Fruit fly (Drosophila melanogaster) whole organism, embryonic: ENCODE results near the gene CG13842.

Experiments
- CG10462 ChIP-seq: fragments of 200-800 bp; sonication (Bioruptor generic); optimal IDR thresholded peaks from 2 replicates; lab custom pipeline; 2016; ENCODE audit warnings: missing biosample characterization, missing genetic modification characterization
- CG11504 ChIP-seq: fragments of 200-800 bp; sonication (Bioruptor generic); optimal IDR thresholded peaks from 3 replicates; lab custom pipeline; 2019; ENCODE audit warnings: missing biosample characterization, mild to moderate bottlenecking, missing genetic modification characterization, moderate library complexity
- CG12155 ChIP-seq: fragments of 200-800 bp; sonication (Bioruptor generic); optimal IDR thresholded peaks from 3 replicates; lab custom pipeline; 2016; ENCODE audit warnings: missing biosample characterization, missing genetic modification characterization
- CG12769 ChIP-seq: fragments of 200-800 bp; sonication (Bioruptor generic); optimal IDR thresholded peaks from 2 replicates; lab custom pipeline; 2019; ENCODE audit warnings: missing biosample characterization, mild to moderate bottlenecking, missing genetic modification characterization, moderate library complexity
- CG14441 ChIP-seq: fragments of 200-800 bp; sonication (Bioruptor generic); IDR thresholded peaks from 2 replicates; pipeline ENCODE4 v1.3.6; 2022; ENCODE audit warnings: missing biosample characterization, missing genetic modification characterization
- CG14710 ChIP-seq: fragments of 200-800 bp; sonication (Bioruptor generic); optimal IDR thresholded peaks from 3 replicates; lab custom pipeline; 2019; ENCODE audit warnings: missing biosample characterization, mild to moderate bottlenecking, missing genetic modification characterization, moderate library complexity
- CG14860 ChIP-seq: fragments of 200-800 bp; sonication (Bioruptor generic); IDR thresholded peaks from 3 replicates; pipeline ENCODE4 v1.3.6; 2022; ENCODE audit warnings: missing biosample characterization, missing genetic modification characterization; ENCODE audit not compliant: partially characterized antibody
- CG17361 ChIP-seq: fragments of 200-800 bp; sonication (Bioruptor generic); IDR thresholded peaks from 3 replicates; pipeline ENCODE4 v1.3.6; 2022; ENCODE audit warnings: missing biosample characterization, missing genetic modification characterization
- CG2875 ChIP-seq: fragments of 200-800 bp; sonication (Bioruptor generic); optimal IDR thresholded peaks from 2 replicates; lab custom pipeline; 2017; ENCODE audit warnings: missing biosample characterization, mild to moderate bottlenecking, missing genetic modification characterization, missing genetic modification reagents
- CG30403 ChIP-seq: fragments of 200-800 bp; sonication (Bioruptor generic); optimal IDR thresholded peaks from 3 replicates; lab custom pipeline; 2016; ENCODE audit warnings: missing biosample characterization, missing genetic modification characterization
- CG31224 ChIP-seq: fragments of 200-800 bp; sonication (Bioruptor generic); IDR thresholded peaks from 2 replicates; pipeline ENCODE4 v1.3.6; 2022; ENCODE audit warnings: missing biosample characterization, missing genetic modification characterization
- CG3163 ChIP-seq: fragments of 200-800 bp; sonication (Bioruptor generic); optimal IDR thresholded peaks from 3 replicates; lab custom pipeline; 2016; ENCODE audit warnings: missing biosample characterization, missing genetic modification characterization
- CG6254 ChIP-seq: fragments of 200-800 bp; sonication (Bioruptor generic); optimal IDR thresholded peaks from 3 replicates; lab custom pipeline; 2017; ENCODE audit warnings: mild to moderate bottlenecking, missing biosample characterization, missing genetic modification reagents, missing genetic modification characterization
- CG6765 ChIP-seq: fragments of 200-800 bp; sonication (Bioruptor generic); optimal IDR thresholded peaks from 3 replicates; lab custom pipeline; 2017; ENCODE audit warnings: missing biosample characterization, mild to moderate bottlenecking, missing genetic modification characterization
- CG6791 ChIP-seq: fragments of 200-800 bp; sonication (Bioruptor generic); IDR thresholded peaks from 3 replicates; pipeline ENCODE4 v1.3.6; 2022; ENCODE audit warnings: missing biosample characterization, missing genetic modification characterization; ENCODE audit not compliant: partially characterized antibody
- CG7372 ChIP-seq: fragments of 200-800 bp; sonication (Bioruptor generic); IDR thresholded peaks from 2 replicates; pipeline ENCODE4 v1.3.6; 2022; ENCODE audit warnings: missing biosample characterization, missing genetic modification characterization
- CkIIα-i1 ChIP-seq: fragments of 200-800 bp; sonication (Bioruptor generic); IDR thresholded peaks from 2 replicates; pipeline ENCODE4 v1.3.6; 2022; ENCODE audit warnings: missing biosample characterization, missing genetic modification characterization
- D19B ChIP-seq: fragments of 200-800 bp; sonication (Bioruptor generic); optimal IDR thresholded peaks from 2 replicates; lab custom pipeline; 2017; ENCODE audit warnings: missing biosample characterization, mild to moderate bottlenecking, missing genetic modification characterization
- ERR ChIP-seq: fragments of 200-800 bp; sonication (Bioruptor generic); optimal IDR thresholded peaks from 2 replicates; lab custom pipeline; 2016; ENCODE audit warnings: missing biosample characterization, missing genetic modification characterization
- Eip74EF ChIP-seq, 2 experiments: fragments of 200-800 bp in 1 of 2; fragments of >200 bp in 1 of 2; sonication (Bioruptor generic) in 1 of 2; optimal IDR thresholded peaks; 2 replicates each; lab custom pipeline; 2017 to 2019; ENCODE audit warnings: missing biosample characterization in 2 of 2, missing genetic modification characterization in 2 of 2, mild to moderate bottlenecking in 1 of 2, moderate library complexity in 1 of 2
- Fer3 ChIP-seq: fragments of 200-800 bp; sonication (Bioruptor generic); optimal IDR thresholded peaks from 2 replicates; lab custom pipeline; 2018; ENCODE audit warnings: missing biosample characterization, mild to moderate bottlenecking, missing genetic modification characterization, moderate library complexity
- H15 ChIP-seq: fragments of 200-800 bp; sonication (Bioruptor generic); IDR thresholded peaks from 3 replicates; pipeline ENCODE4 v1.3.6; 2022; ENCODE audit warnings: missing biosample characterization, missing genetic modification characterization
- HLH54F ChIP-seq: fragments of 200-800 bp; sonication (Bioruptor generic); optimal IDR thresholded peaks from 3 replicates; lab custom pipeline; 2016; ENCODE audit warnings: missing biosample characterization, missing genetic modification characterization
- Jarid2 ChIP-seq: fragments of 200-800 bp; sonication (Bioruptor generic); optimal IDR thresholded peaks from 3 replicates; lab custom pipeline; 2017; ENCODE audit warnings: mild to moderate bottlenecking, missing biosample characterization, missing genetic modification reagents, missing genetic modification characterization
- Lhr ChIP-seq: fragments of 200-800 bp; sonication (Bioruptor generic); optimal IDR thresholded peaks from 3 replicates; lab custom pipeline; 2017; ENCODE audit warnings: mild to moderate bottlenecking, missing biosample characterization, missing genetic modification reagents, missing genetic modification characterization
- MESR4 ChIP-seq: fragments of 200-800 bp; sonication (Bioruptor generic); optimal IDR thresholded peaks from 2 replicates; lab custom pipeline; 2018; ENCODE audit warnings: missing biosample characterization, mild to moderate bottlenecking, missing genetic modification characterization, moderate library complexity
- Max ChIP-seq: fragments of 200-800 bp; sonication (Bioruptor generic); optimal IDR thresholded peaks from 2 replicates; lab custom pipeline; 2016; ENCODE audit warnings: missing biosample characterization, mild to moderate bottlenecking, missing genetic modification characterization
- NFAT ChIP-seq: fragments of 200-800 bp; sonication (Bioruptor generic); IDR thresholded peaks from 2 replicates; pipeline ENCODE4 v1.3.6; 2022; ENCODE audit warnings: missing biosample characterization, missing genetic modification characterization
- Oaz ChIP-seq: fragments of 200-800 bp; sonication (Bioruptor generic); IDR thresholded peaks from 2 replicates; pipeline ENCODE4 v1.3.6; 2022; ENCODE audit warnings: missing biosample characterization, missing genetic modification characterization
- PHDP ChIP-seq: fragments of 200-800 bp; sonication (Bioruptor generic); optimal IDR thresholded peaks from 3 replicates; lab custom pipeline; 2018; ENCODE audit warnings: missing biosample characterization, mild to moderate bottlenecking, missing genetic modification characterization, moderate library complexity
- Tbp ChIP-seq: fragments of >200 bp; optimal IDR thresholded peaks from 2 replicates; lab custom pipeline; 2018; ENCODE audit warnings: missing biosample characterization, missing genetic modification characterization
- Usf ChIP-seq: fragments of 200-800 bp; sonication (Bioruptor generic); optimal IDR thresholded peaks from 2 replicates; lab custom pipeline; 2017; ENCODE audit warnings: missing genotype, missing biosample characterization, missing genetic modification characterization
- cad ChIP-seq: fragments of >200 bp; optimal IDR thresholded peaks from 2 replicates; lab custom pipeline; 2017; ENCODE audit warnings: missing biosample characterization, missing genetic modification characterization
- cg ChIP-seq: fragments of 200-800 bp; sonication (Bioruptor generic); optimal IDR thresholded peaks from 3 replicates; lab custom pipeline; 2019; ENCODE audit warnings: missing biosample characterization, mild to moderate bottlenecking, missing genetic modification characterization, moderate library complexity
- dan ChIP-seq: fragments of 200-800 bp; sonication (Bioruptor generic); IDR thresholded peaks from 2 replicates; pipeline ENCODE4 v1.3.6; 2022; ENCODE audit warnings: missing biosample characterization, missing genetic modification characterization
- dimm ChIP-seq: fragments of 200-800 bp; sonication (Bioruptor generic); IDR thresholded peaks from 2 replicates; pipeline ENCODE4 v1.3.6; 2022; ENCODE audit warnings: missing biosample characterization, missing genetic modification characterization
- fu2 ChIP-seq: fragments of 200-800 bp; sonication (Bioruptor generic); optimal IDR thresholded peaks from 2 replicates; lab custom pipeline; 2016; ENCODE audit warnings: missing biosample characterization, missing genetic modification characterization
- gem ChIP-seq: fragments of 200-800 bp; sonication (Bioruptor generic); optimal IDR thresholded peaks from 2 replicates; lab custom pipeline; 2019; ENCODE audit warnings: missing biosample characterization, mild to moderate bottlenecking, missing genetic modification characterization, moderate library complexity
- kah ChIP-seq: fragments of 200-800 bp; sonication (Bioruptor generic); optimal IDR thresholded peaks from 2 replicates; lab custom pipeline; 2018; ENCODE audit warnings: missing biosample characterization, mild to moderate bottlenecking, missing genetic modification characterization
- mirr ChIP-seq: fragments of 200-800 bp; sonication (Bioruptor generic); optimal IDR thresholded peaks from 3 replicates; lab custom pipeline; 2018; ENCODE audit warnings: missing biosample characterization, mild to moderate bottlenecking, missing genetic modification characterization
- nau ChIP-seq: fragments of 200-800 bp; sonication (Bioruptor generic); optimal IDR thresholded peaks from 3 replicates; lab custom pipeline; 2017; ENCODE audit warnings: missing biosample characterization, mild to moderate bottlenecking, missing genetic modification characterization, missing genetic modification reagents
- nom ChIP-seq: fragments of 200-800 bp; sonication (Bioruptor generic); optimal IDR thresholded peaks from 2 replicates; lab custom pipeline; 2017; ENCODE audit warnings: missing biosample characterization, missing genetic modification characterization, mild to moderate bottlenecking, moderate library complexity, missing genetic modification reagents
- onecut ChIP-seq: fragments of 200-800 bp; sonication (Bioruptor generic); IDR thresholded peaks from 2 replicates; pipeline ENCODE4 v1.3.6; 2022; ENCODE audit warnings: missing biosample characterization, missing genetic modification characterization
- pita ChIP-seq: fragments of 200-800 bp; sonication (Bioruptor generic); optimal IDR thresholded peaks from 2 replicates; lab custom pipeline; 2017; ENCODE audit warnings: missing biosample characterization, mild to moderate bottlenecking, missing genetic modification characterization
- slou ChIP-seq: fragments of 200-800 bp; sonication (Bioruptor generic); optimal IDR thresholded peaks from 3 replicates; lab custom pipeline; 2016; ENCODE audit warnings: missing biosample characterization, missing genetic modification characterization
- stc ChIP-seq: fragments of 200-800 bp; sonication (Bioruptor generic); IDR thresholded peaks from 2 replicates; pipeline ENCODE4 v1.3.6; 2022; ENCODE audit warnings: missing biosample characterization, missing genetic modification characterization
- yki ChIP-seq: fragments of >200 bp; optimal IDR thresholded peaks from 3 replicates; lab custom pipeline; 2018
- zf30C ChIP-seq: fragments of 200-800 bp; sonication (Bioruptor generic); optimal IDR thresholded peaks from 3 replicates; lab custom pipeline; 2018; ENCODE audit warnings: missing biosample characterization, mild to moderate bottlenecking, missing genetic modification characterization
- zfh1 ChIP-seq: fragments of 200-800 bp; sonication (Bioruptor generic); IDR thresholded peaks from 3 replicates; pipeline ENCODE4 v1.3.6; 2022; ENCODE audit warnings: missing biosample characterization, missing genetic modification characterization
- zfh2 ChIP-seq: fragments of 200-800 bp; sonication (Bioruptor generic); optimal IDR thresholded peaks from 2 replicates; lab custom pipeline; 2016; ENCODE audit warnings: missing biosample characterization, missing genetic modification characterization

CG13842 gene

dm6 chr3R:22686336-22686874 is 20.7 kb downstream of the CG13842 start, which contains the start of the genes Gclm and CG17625 (continued):
- TF ChIP-seq pita (no peak), stc (no peak), yki (lab: Kevin White, UChicago) (no peak), zfh2 (GFP tag; lab: Kevin White, UChicago) (peak; percentile 49), Oaz (GFP tag; lab: Robert Waterston, UW) (peak; percentile 35; the same call in 1 of the 2 replicates), kah (GFP tag; lab: Kevin White, UChicago) (peak; percentile 57), CG31224 (GFP tag; lab: Robert Waterston, UW) (0 out of 2 replicates have a peak, but pooled peaks have one; percentile 16), Max (GFP tag; lab: Kevin White, UChicago) (no peak), cg (GFP tag; lab: Kevin White, UChicago) (no peak), dimm (no peak), Jarid2 (GFP tag; lab: Kevin White, UChicago) (peak; percentile 73), slou (GFP tag; lab: Kevin White, UChicago) (no peak), Lhr (GFP tag; lab: Kevin White, UChicago) (peak; percentile 29), CG17361 (GFP tag; lab: Robert Waterston, UW) (peak; percentile 58; the same call in 1 of the 3 replicates), CG3163 (GFP tag; lab: Kevin White, UChicago) (no peak), Fer3 (tag; lab: Kevin White, UChicago) (peak; percentile 52), zfh1 (GFP tag; lab: Robert Waterston, UW) (peak; percentile 38; the same call in 1 of the 3 replicates), nom (GFP tag; lab: Kevin White, UChicago) (no peak), gem (tag; lab: Kevin White, UChicago) (no peak), CG14710 (peak; percentile 84), CG7372 (GFP tag; lab: Robert Waterston, UW) (peak; percentile 27; the same call in 1 of the 2 replicates), cad (GFP tag; lab: Kevin White, UChicago) (no peak), CkIIα-i1 (no peak), CG14441 (peak; percentile 49; the same call in 1 of the 2 replicates), Usf (GFP tag; lab: Kevin White, UChicago) (no peak), CG6791 (GFP tag; lab: Robert Waterston, UW) (peak; percentile 76), CG6765 (peak; percentile 66), CG14860 (peak; percentile 73; the same call in 2 of the 3 replicates), fu2 (GFP tag; lab: Kevin White, UChicago) (peak; percentile 14), Tbp (no peak), mirr (GFP tag; lab: Kevin White, UChicago) (peak; percentile 56), H15 (GFP tag; lab: Robert Waterston, UW) (no peak; the same call in 2 of the 3 replicates), D19B (no peak), CG11504 (tag; lab: Kevin White, UChicago) (no peak), MESR4 (peak; percentile 99), ERR (GFP tag; lab: Kevin White, UChicago) (peak; percentile 42), nau (GFP tag; lab: Kevin White, UChicago) (no peak), CG30403 (GFP tag; lab: Kevin White, UChicago) (peak; percentile 63), HLH54F (GFP tag; lab: Kevin White, UChicago) (peak; percentile 49), Eip74EF (GFP tag; optimal IDR thresholded peaks at IDR 0.05; lab: Kevin White, UChicago) (peak in 1 of 2 experiments; percentile 44), dan (GFP tag; lab: Robert Waterston, UW) (no peak), PHDP (tag; lab: Kevin White, UChicago) (peak; percentile 50), CG6254 (GFP tag; lab: Kevin White, UChicago) (peak; percentile 31), CG2875 (GFP tag; lab: Kevin White, UChicago) (no peak), CG12769 (tag; lab: Kevin White, UChicago) (no peak), CG10462 (GFP tag; lab: Kevin White, UChicago) (peak; percentile 18), zf30C (GFP tag; lab: Kevin White, UChicago) (no peak), onecut (no peak), NFAT (peak; percentile 65), CG12155 (GFP tag; lab: Kevin White, UChicago) (peak; percentile 29)
